Worm (Caenorhabditis elegans): ENCODE data around the gene T20B12.3.

T20B12.3 gene

ce11 chrIII:7381546-7382171 lies at the start of gene T20B12.3, which contains the start of gene hmg-4:
TSS of gene T20B12.3 (plus strand) at chrIII:7382115.
TSS of gene hmg-4 (minus strand) at chrIII:7381596.
- no peak for TF ChIP-seq tab-1 (GFP tag; IDR thresholded peaks at IDR 0.05)
- TF ChIP-seq ztf-23 (GFP tag; IDR thresholded peaks at IDR 0.05): no peak
- TF ChIP-seq med-1 (GFP tag; optimal IDR thresholded peaks at IDR 0.05; ENCODE audit: insufficient read depth): no peak
- TF ChIP-seq ref-1 (GFP tag; conservative IDR thresholded peaks at IDR 0.05): no peak
- TF ChIP-seq ztf-29 (GFP tag; IDR thresholded peaks at IDR 0.05): no peak
- no peak for TF ChIP-seq cog-1 (tag; optimal IDR thresholded peaks at IDR 0.05)
- TF ChIP-seq T22C8.4 (GFP tag; IDR thresholded peaks at IDR 0.05): no peak
- no peak for TF ChIP-seq flt-1 (GFP tag; IDR thresholded peaks at IDR 0.05)
- no peak for TF ChIP-seq klf-2 (GFP tag; conservative IDR thresholded peaks at IDR 0.05)

ce11 chrIII:7333906-7334531 lies 47.9 kb upstream of the T20B12.3 start:
- 0 out of 2 replicates have a peak, but pooled peaks have one; percentile 42 for TF ChIP-seq flt-1 (GFP tag; IDR thresholded peaks at IDR 0.05)

ce11 chrIII:7335220-7335619 lies 46.7 kb upstream of the T20B12.3 start, which contains the start of gene F56C9.10:
TSS of gene F56C9.10 (minus strand) at chrIII:7335316.
- TF ChIP-seq ztf-29 (GFP tag; IDR thresholded peaks at IDR 0.05) (no peak), ref-1 (GFP tag; conservative IDR thresholded peaks at IDR 0.05) (no peak), med-1 (GFP tag; optimal IDR thresholded peaks at IDR 0.05; ENCODE audit: insufficient read depth) (no peak), ztf-23 (GFP tag; IDR thresholded peaks at IDR 0.05) (peak; percentile 65; the same call in 1 of the 2 replicates)

- TF ChIP-seq klf-2 (GFP tag; conservative IDR thresholded peaks at IDR 0.05) (no peak), flt-1 (GFP tag; IDR thresholded peaks at IDR 0.05) (peak; percentile 63), cog-1 (tag; optimal IDR thresholded peaks at IDR 0.05) (no peak), ztf-29 (GFP tag; IDR thresholded peaks at IDR 0.05) (no peak), ref-1 (GFP tag; conservative IDR thresholded peaks at IDR 0.05) (no peak), T22C8.4 (GFP tag; IDR thresholded peaks at IDR 0.05) (no peak), ztf-23 (GFP tag; IDR thresholded peaks at IDR 0.05) (no peak), tab-1 (GFP tag; IDR thresholded peaks at IDR 0.05) (no peak), med-1 (GFP tag; optimal IDR thresholded peaks at IDR 0.05; ENCODE audit: insufficient read depth) (no peak)
These were observed 45.7 kb upstream of the T20B12.3 start, which contains the start of gene gsp-2 for ce11 chrIII:7336214-7336613. TSS of gene gsp-2 (plus strand) at chrIII:7336587.

- TF ChIP-seq cog-1 (tag; optimal IDR thresholded peaks at IDR 0.05) (no peak), med-1 (GFP tag; optimal IDR thresholded peaks at IDR 0.05; ENCODE audit: insufficient read depth) (no peak), klf-2 (GFP tag; conservative IDR thresholded peaks at IDR 0.05) (no peak), T22C8.4 (GFP tag; IDR thresholded peaks at IDR 0.05) (no peak), ref-1 (GFP tag; conservative IDR thresholded peaks at IDR 0.05) (no peak), ztf-29 (GFP tag; IDR thresholded peaks at IDR 0.05) (no peak), tab-1 (GFP tag; IDR thresholded peaks at IDR 0.05) (no peak)
These were observed 43.9 kb upstream of the T20B12.3 start for ce11 chrIII:7338009-7338408.

- TF ChIP-seq klf-2 (GFP tag; conservative IDR thresholded peaks at IDR 0.05): no peak
- no peak for TF ChIP-seq ztf-23 (GFP tag; IDR thresholded peaks at IDR 0.05)
- no peak for TF ChIP-seq cog-1 (tag; optimal IDR thresholded peaks at IDR 0.05)
- TF ChIP-seq tab-1 (GFP tag; IDR thresholded peaks at IDR 0.05): no peak
- no peak for TF ChIP-seq ztf-29 (GFP tag; IDR thresholded peaks at IDR 0.05)
- no peak for TF ChIP-seq T22C8.4 (GFP tag; IDR thresholded peaks at IDR 0.05)
- no peak for TF ChIP-seq flt-1 (GFP tag; IDR thresholded peaks at IDR 0.05)
- TF ChIP-seq med-1 (GFP tag; optimal IDR thresholded peaks at IDR 0.05; ENCODE audit: insufficient read depth): no peak
These were observed 43.2 kb upstream of the T20B12.3 start, which contains the start of gene kap-1 for ce11 chrIII:7338693-7339092. TSS of gene kap-1 (plus strand) at chrIII:7338835.

ce11 chrIII:7339138-7339537 lies 42.8 kb upstream of the T20B12.3 start:
- TF ChIP-seq ztf-29 (GFP tag; IDR thresholded peaks at IDR 0.05): no peak
- TF ChIP-seq flt-1 (GFP tag; IDR thresholded peaks at IDR 0.05): no peak
- TF ChIP-seq T22C8.4 (GFP tag; IDR thresholded peaks at IDR 0.05): no peak
- no peak for TF ChIP-seq med-1 (GFP tag; optimal IDR thresholded peaks at IDR 0.05; ENCODE audit: insufficient read depth)

- TF ChIP-seq cog-1 (tag; optimal IDR thresholded peaks at IDR 0.05) (no peak), klf-2 (GFP tag; conservative IDR thresholded peaks at IDR 0.05) (no peak), ztf-23 (GFP tag; IDR thresholded peaks at IDR 0.05) (no peak), ref-1 (GFP tag; conservative IDR thresholded peaks at IDR 0.05) (no peak), flt-1 (GFP tag; IDR thresholded peaks at IDR 0.05) (no peak), med-1 (GFP tag; optimal IDR thresholded peaks at IDR 0.05; ENCODE audit: insufficient read depth) (no peak), tab-1 (GFP tag; IDR thresholded peaks at IDR 0.05) (no peak), ztf-29 (GFP tag; IDR thresholded peaks at IDR 0.05) (no peak), T22C8.4 (GFP tag; IDR thresholded peaks at IDR 0.05) (no peak)
These were observed 38.5 kb upstream of the T20B12.3 start, which contains the start of gene F08F8.6 for ce11 chrIII:7343389-7343788. TSS of gene F08F8.6 (plus strand) at chrIII:7343689.

- TF ChIP-seq klf-2 (GFP tag; conservative IDR thresholded peaks at IDR 0.05) (no peak), ref-1 (GFP tag; conservative IDR thresholded peaks at IDR 0.05) (no peak), ztf-23 (GFP tag; IDR thresholded peaks at IDR 0.05) (no peak), med-1 (GFP tag; optimal IDR thresholded peaks at IDR 0.05; ENCODE audit: insufficient read depth) (no peak), flt-1 (GFP tag; IDR thresholded peaks at IDR 0.05) (no peak), cog-1 (tag; optimal IDR thresholded peaks at IDR 0.05) (no peak), T22C8.4 (GFP tag; IDR thresholded peaks at IDR 0.05) (no peak), ztf-29 (GFP tag; IDR thresholded peaks at IDR 0.05) (no peak), tab-1 (GFP tag; IDR thresholded peaks at IDR 0.05) (no peak)
These were observed 34.9 kb upstream of the T20B12.3 start, which contains the start of gene F08F8.7 for ce11 chrIII:7347049-7347448. TSS of gene F08F8.7 (minus strand) at chrIII:7347149.

- no peak for TF ChIP-seq ztf-23 (GFP tag; IDR thresholded peaks at IDR 0.05)
- no peak for TF ChIP-seq flt-1 (GFP tag; IDR thresholded peaks at IDR 0.05)
- TF ChIP-seq T22C8.4 (GFP tag; IDR thresholded peaks at IDR 0.05): no peak
- TF ChIP-seq ztf-29 (GFP tag; IDR thresholded peaks at IDR 0.05): no peak
- no peak for TF ChIP-seq cog-1 (tag; optimal IDR thresholded peaks at IDR 0.05)
- TF ChIP-seq med-1 (GFP tag; optimal IDR thresholded peaks at IDR 0.05; ENCODE audit: insufficient read depth): no peak
- TF ChIP-seq klf-2 (GFP tag; conservative IDR thresholded peaks at IDR 0.05): no peak
These were observed 32.8 kb upstream of the T20B12.3 start, which contains the start of gene gos-28 for ce11 chrIII:7349075-7349474. TSS of gene gos-28 (minus strand) at chrIII:7349175.

Data from whole organism, midembryonic.